Fruit fly (Drosophila melanogaster) whole organism, embryonic: ENCODE data around the gene Sfxn2.

Experiments used
- Antp ChIP-seq: fragments of 200-800 bp; sonication (Bioruptor generic); optimal IDR thresholded peaks from 3 replicates; lab custom pipeline; 2016; ENCODE audit warnings: missing biosample characterization, missing genetic modification characterization
- CG10147 ChIP-seq: fragments of 200-800 bp; sonication (Bioruptor generic); optimal IDR thresholded peaks from 2 replicates; lab custom pipeline; 2019; ENCODE audit warnings: missing biosample characterization, mild to moderate bottlenecking, missing genetic modification characterization, moderate library complexity
- CG10267 ChIP-seq: fragments of 200-800 bp; sonication (Bioruptor generic); optimal IDR thresholded peaks from 2 replicates; lab custom pipeline; 2018; ENCODE audit warnings: missing biosample characterization, mild to moderate bottlenecking, missing genetic modification characterization, moderate library complexity
- CG10274 ChIP-seq: fragments of 200-800 bp; sonication (Bioruptor generic); optimal IDR thresholded peaks from 3 replicates; lab custom pipeline; 2017; ENCODE audit warnings: missing biosample characterization, mild to moderate bottlenecking, missing genetic modification characterization
- CG11723 ChIP-seq: fragments of 200-800 bp; sonication (Bioruptor generic); optimal IDR thresholded peaks from 2 replicates; lab custom pipeline; 2017; ENCODE audit warnings: missing biosample characterization, mild to moderate bottlenecking, missing genetic modification characterization
- CG12155 ChIP-seq: fragments of 200-800 bp; sonication (Bioruptor generic); optimal IDR thresholded peaks from 3 replicates; lab custom pipeline; 2016; ENCODE audit warnings: missing biosample characterization, missing genetic modification characterization
- CG13894 ChIP-seq: fragments of 200-800 bp; sonication (Bioruptor generic); optimal IDR thresholded peaks from 3 replicates; lab custom pipeline; 2018; ENCODE audit warnings: missing biosample characterization, mild to moderate bottlenecking, missing genetic modification characterization, moderate library complexity
- CG1603 ChIP-seq: fragments of 200-800 bp; sonication (Bioruptor generic); optimal IDR thresholded peaks from 2 replicates; lab custom pipeline; 2019; ENCODE audit warnings: missing biosample characterization, mild to moderate bottlenecking, missing genetic modification characterization, moderate library complexity
- CG1647 ChIP-seq: fragments of 200-800 bp; sonication (Bioruptor generic); optimal IDR thresholded peaks from 3 replicates; lab custom pipeline; 2016; ENCODE audit warnings: missing biosample characterization, missing genetic modification characterization
- CG16863 ChIP-seq: fragments of 200-800 bp; sonication (Bioruptor generic); optimal IDR thresholded peaks from 3 replicates; lab custom pipeline; 2016; ENCODE audit warnings: missing biosample characterization, missing genetic modification characterization
- CG17568 ChIP-seq: fragments of 200-800 bp; sonication (Bioruptor generic); optimal IDR thresholded peaks from 2 replicates; lab custom pipeline; 2018; ENCODE audit warnings: missing biosample characterization, mild to moderate bottlenecking, missing genetic modification characterization, moderate library complexity
- CG17802 ChIP-seq: fragments of 200-800 bp; sonication (Bioruptor generic); optimal IDR thresholded peaks from 2 replicates; lab custom pipeline; 2018; ENCODE audit warnings: missing biosample characterization, mild to moderate bottlenecking, missing genetic modification characterization, moderate library complexity
- CG17829 ChIP-seq: fragments of 200-800 bp; optimal IDR thresholded peaks from 2 replicates; lab custom pipeline; 2019; ENCODE audit warnings: missing biosample characterization, mild to moderate bottlenecking, missing genetic modification characterization, moderate library complexity
- CG2116 ChIP-seq: fragments of 200-800 bp; sonication (Bioruptor generic); optimal IDR thresholded peaks from 3 replicates; lab custom pipeline; 2018; ENCODE audit warnings: missing biosample characterization, mild to moderate bottlenecking, missing genetic modification characterization
- CG34422 ChIP-seq: fragments of 200-800 bp; sonication (Bioruptor generic); IDR thresholded peaks from 3 replicates; pipeline ENCODE4 v1.3.6; 2022; ENCODE audit warnings: missing biosample characterization, missing genetic modification characterization
- CG3726 ChIP-seq: fragments of 200-800 bp; sonication (Bioruptor generic); IDR thresholded peaks from 3 replicates; pipeline ENCODE4, ENCODE4 v1.3.6; 2022; ENCODE audit warnings: missing biosample characterization, missing genetic modification characterization
- CG6254 ChIP-seq: fragments of 200-800 bp; sonication (Bioruptor generic); optimal IDR thresholded peaks from 3 replicates; lab custom pipeline; 2017; ENCODE audit warnings: mild to moderate bottlenecking, missing biosample characterization, missing genetic modification reagents, missing genetic modification characterization
- CG6272 ChIP-seq: fragments of 200-800 bp; sonication (Bioruptor generic); IDR thresholded peaks from 2 replicates; pipeline ENCODE4 v1.3.6; 2022; ENCODE audit warnings: missing biosample characterization, missing genetic modification characterization
- CG8478 ChIP-seq: fragments of >200 bp; optimal IDR thresholded peaks from 2 replicates; lab custom pipeline; 2018
- CG9876 ChIP-seq: fragments of 200-800 bp; sonication (Bioruptor generic); optimal IDR thresholded peaks from 2 replicates; lab custom pipeline; 2016; ENCODE audit warnings: missing biosample characterization, missing genetic modification characterization
- CrebB ChIP-seq: fragments of 200-800 bp; sonication (Bioruptor generic); optimal IDR thresholded peaks from 3 replicates; lab custom pipeline; 2018; ENCODE audit warnings: missing biosample characterization, mild to moderate bottlenecking, missing genetic modification characterization
- Dek ChIP-seq: fragments of 200-800 bp; sonication (Bioruptor generic); optimal IDR thresholded peaks from 3 replicates; lab custom pipeline; 2019; ENCODE audit warnings: missing biosample characterization, mild to moderate bottlenecking, missing genetic modification characterization, moderate library complexity
- Elba2 ChIP-seq: fragments of 200-800 bp; sonication (Bioruptor generic); optimal IDR thresholded peaks from 3 replicates; lab custom pipeline; 2016; ENCODE audit warnings: missing biosample characterization, missing genetic modification characterization
- H15 ChIP-seq: fragments of 200-800 bp; sonication (Bioruptor generic); IDR thresholded peaks from 3 replicates; pipeline ENCODE4 v1.3.6; 2022; ENCODE audit warnings: missing biosample characterization, missing genetic modification characterization
- HLHmδ ChIP-seq: fragments of 200-800 bp; sonication (Bioruptor generic); optimal IDR thresholded peaks from 2 replicates; lab custom pipeline; 2018; ENCODE audit warnings: missing biosample characterization, mild to moderate bottlenecking, missing genetic modification characterization, moderate library complexity
- Nf-YB ChIP-seq: fragments of 200-800 bp; sonication (Bioruptor generic); optimal IDR thresholded peaks from 3 replicates; lab custom pipeline; 2019; ENCODE audit warnings: missing biosample characterization, mild to moderate bottlenecking, missing genetic modification characterization, moderate library complexity
- Optix ChIP-seq: fragments of 200-800 bp; sonication (Bioruptor generic); IDR thresholded peaks from 3 replicates; pipeline ENCODE4 v1.3.6; 2022; ENCODE audit warnings: missing biosample characterization, missing genetic modification characterization
- Scr ChIP-seq: fragments of 200-800 bp; sonication (Bioruptor generic); IDR thresholded peaks from 2 replicates; pipeline ENCODE4 v1.3.6; 2022; ENCODE audit warnings: missing biosample characterization, missing genetic modification characterization; ENCODE audit not compliant: partially characterized antibody
- ash1 ChIP-seq: fragments of 200-800 bp; sonication (Bioruptor generic); optimal IDR thresholded peaks from 2 replicates; lab custom pipeline; 2018; ENCODE audit warnings: missing biosample characterization, mild to moderate bottlenecking, missing genetic modification characterization
- bbx ChIP-seq: fragments of 200-800 bp; sonication (Bioruptor generic); IDR thresholded peaks from 2 replicates; pipeline ENCODE4 v1.3.6; 2022; ENCODE audit warnings: missing biosample characterization, missing genetic modification characterization; ENCODE audit not compliant: partially characterized antibody
- bcd ChIP-seq: fragments of 200-800 bp; sonication (Bioruptor generic); optimal IDR thresholded peaks from 2 replicates; lab custom pipeline; 2017; ENCODE audit warnings: missing biosample characterization, mild to moderate bottlenecking, missing genetic modification characterization
- ci ChIP-seq: fragments of 200-800 bp; sonication (Bioruptor generic); IDR thresholded peaks from 3 replicates; pipeline ENCODE4 v1.3.6; 2022; ENCODE audit warnings: missing biosample characterization, missing genetic modification characterization
- esg ChIP-seq: fragments of 200-800 bp; sonication (Bioruptor generic); conservative IDR thresholded peaks from 2 replicates; pipeline ENCODE4 v1.3.6; 2022; ENCODE audit warnings: missing biosample characterization, missing genetic modification characterization
- gsb-n ChIP-seq: fragments of 200-800 bp; sonication (Bioruptor generic); optimal IDR thresholded peaks from 3 replicates; lab custom pipeline; 2018; ENCODE audit warnings: missing biosample characterization, mild to moderate bottlenecking, missing genetic modification characterization
- her ChIP-seq: fragments of 200-800 bp; sonication (Bioruptor generic); optimal IDR thresholded peaks from 2 replicates; lab custom pipeline; 2016; ENCODE audit warnings: missing biosample characterization, missing genetic modification characterization
- jing ChIP-seq: fragments of 200-800 bp; sonication (Bioruptor generic); optimal IDR thresholded peaks from 2 replicates; lab custom pipeline; 2018; ENCODE audit warnings: missing biosample characterization, mild to moderate bottlenecking, missing genetic modification characterization
- jumu ChIP-seq: fragments of 200-800 bp; sonication (Bioruptor generic); optimal IDR thresholded peaks from 3 replicates; lab custom pipeline; 2016; ENCODE audit warnings: missing biosample characterization, missing genetic modification characterization
- lola ChIP-seq, 3 experiments: fragments of >200 bp in 2 of 3; fragments of 200-800 bp in 1 of 3; sonication (Bioruptor generic) in 1 of 3; optimal IDR thresholded peaks; 2 replicates each; lab custom pipeline; 2017 to 2019; ENCODE audit warnings: missing biosample characterization in 3 of 3, missing genetic modification characterization in 3 of 3, mild to moderate bottlenecking in 1 of 3, moderate library complexity in 1 of 3
- lov ChIP-seq, 2 experiments: fragments of 200-800 bp in 1 of 2; fragments of >200 bp in 1 of 2; sonication (Bioruptor generic) in 1 of 2; IDR thresholded peaks in 1 of 2; optimal IDR thresholded peaks in 1 of 2; 2 replicates in 1 of 2; 3 replicates in 1 of 2; pipeline versions ENCODE4 v1.3.6 to Lab custom; 2017 to 2022; ENCODE audit warnings: missing biosample characterization in 1 of 2, missing genetic modification characterization in 1 of 2
- luna ChIP-seq: fragments of 200-800 bp; sonication (Bioruptor generic); optimal IDR thresholded peaks from 2 replicates; lab custom pipeline; 2016; ENCODE audit warnings: missing biosample characterization, missing genetic modification characterization
- mld ChIP-seq: fragments of 200-800 bp; sonication (Bioruptor generic); IDR thresholded peaks from 3 replicates; pipeline ENCODE4 v1.3.6; 2022; ENCODE audit warnings: missing biosample characterization, missing genetic modification characterization; ENCODE audit not compliant: partially characterized antibody
- peb ChIP-seq: fragments of 200-800 bp; sonication (Bioruptor generic); IDR thresholded peaks from 2 replicates; pipeline ENCODE4 v1.3.6; 2022; ENCODE audit warnings: missing biosample characterization, missing genetic modification characterization
- prd ChIP-seq, 3 experiments: fragments of >200 bp in 2 of 3; fragments of 200-800 bp in 1 of 3; sonication (Bioruptor generic) in 1 of 3; optimal IDR thresholded peaks in 2 of 3; IDR thresholded peaks in 1 of 3; 2 replicates in 2 of 3; 3 replicates in 1 of 3; pipeline versions ENCODE4 v1.3.6 to Lab custom; 2017 to 2022; ENCODE audit warnings: missing biosample characterization in 1 of 3, missing genetic modification characterization in 1 of 3
- ro ChIP-seq: fragments of 200-800 bp; sonication (Bioruptor generic); IDR thresholded peaks from 2 replicates; pipeline ENCODE4 v1.3.6; 2022; ENCODE audit warnings: missing biosample characterization, missing genetic modification characterization
- toy ChIP-seq: fragments of 200-800 bp; sonication (Bioruptor generic); IDR thresholded peaks from 2 replicates; pipeline ENCODE4 v1.3.6; 2022; ENCODE audit warnings: missing biosample characterization, missing genetic modification characterization
- usp ChIP-seq: fragments of >200 bp; optimal IDR thresholded peaks from 2 replicates; lab custom pipeline; 2017; ENCODE audit warnings: missing biosample characterization, missing genetic modification characterization
- wek ChIP-seq: fragments of 200-800 bp; sonication (Bioruptor generic); optimal IDR thresholded peaks from 3 replicates; lab custom pipeline; 2018; ENCODE audit warnings: missing biosample characterization, mild to moderate bottlenecking, missing genetic modification characterization, moderate library complexity

The Sfxn2 gene

dm6 chr3L:19086364-19087200, 23.6 kb downstream of the Sfxn2 start, which contains the start of gene Mkp3 (continued):
- TF ChIP-seq CG13894 (tag; lab: Kevin White, UChicago) (peak; percentile 53), CG1603 (tag; lab: Kevin White, UChicago) (no peak), luna (GFP tag; lab: Kevin White, UChicago) (no peak), CG2116 (GFP tag; lab: Kevin White, UChicago) (peak; percentile 41), usp (no peak), CG10274 (GFP tag; lab: Kevin White, UChicago) (peak; percentile 71), lola (GFP tag; optimal IDR thresholded peaks at IDR 0.05; lab: Kevin White, UChicago) (peak in 1 of 3 experiments; percentile 77), ash1 (GFP tag; lab: Kevin White, UChicago) (no peak), CG3726 (GFP tag; lab: Robert Waterston, UW) (peak; percentile 80; the same call in 1 of the 3 replicates), CG12155 (GFP tag; lab: Kevin White, UChicago) (peak; percentile 72), CG1647 (GFP tag; lab: Kevin White, UChicago) (no peak), CG8478 (no peak), peb (GFP tag; lab: Robert Waterston, UW) (peak; percentile 77; the same call in 1 of the 2 replicates), her (no peak), CG17802 (no peak), bcd (GFP tag; lab: Kevin White, UChicago) (peak; percentile 92), CG10267 (tag; lab: Kevin White, UChicago) (peak; percentile 82), wek (GFP tag; lab: Kevin White, UChicago) (peak; percentile 12), ro (GFP tag; lab: Robert Waterston, UW) (peak; percentile 33; the same call in 1 of the 2 replicates), CG6272 (peak; percentile 83), HLHmδ (GFP tag; lab: Kevin White, UChicago) (no peak), jumu (no peak), bbx (0 out of 2 replicates have a peak, but pooled peaks have one; percentile 52), CG10147 (GFP tag; lab: Kevin White, UChicago) (peak; percentile 93), Scr (GFP tag; lab: Robert Waterston, UW) (no peak), CG17829 (tag; lab: Kevin White, UChicago) (peak; percentile 91), ci (GFP tag; lab: Robert Waterston, UW) (peak; percentile 82), lov (optimal IDR thresholded peaks at IDR 0.05; lab: Kevin White, UChicago) (no peak), lov (GFP tag; IDR thresholded peaks at IDR 0.05; lab: Robert Waterston, UW) (peak; percentile 77; the same call in 1 of the 3 replicates), Nf-YB (peak; percentile 77), CrebB (tag; lab: Kevin White, UChicago) (peak; percentile 83), Optix (GFP tag; lab: Robert Waterston, UW) (peak; percentile 73; the same call in 1 of the 3 replicates), Dek (tag; lab: Kevin White, UChicago) (peak; percentile 93), CG16863 (GFP tag; lab: Kevin White, UChicago) (no peak), CG34422 (GFP tag; lab: Robert Waterston, UW) (peak; percentile 91), gsb-n (peak; percentile 87), jing (GFP tag; lab: Kevin White, UChicago) (peak; percentile 10), CG11723 (GFP tag; lab: Kevin White, UChicago) (peak; percentile 77), toy (peak; percentile 83), CG9876 (GFP tag; lab: Kevin White, UChicago) (no peak), Elba2 (no peak), esg (GFP tag; lab: Robert Waterston, UW) (peak; percentile 89), CG6254 (GFP tag; lab: Kevin White, UChicago) (peak; percentile 79), H15 (peak; percentile 76), prd (optimal IDR thresholded peaks at IDR 0.05; lab: Kevin White, UChicago) (no peak), prd (GFP tag; IDR thresholded peaks at IDR 0.05; lab: Robert Waterston, UW) (peak; percentile 87), CG17568 (GFP tag; lab: Kevin White, UChicago) (peak; percentile 85), mld (GFP tag; lab: Robert Waterston, UW) (no peak), Antp (GFP tag; lab: Kevin White, UChicago) (peak; percentile 6)
